Worm (Caenorhabditis elegans): ENCODE results near the gene F11C1.4.

The F11C1.4 gene

DNA sequence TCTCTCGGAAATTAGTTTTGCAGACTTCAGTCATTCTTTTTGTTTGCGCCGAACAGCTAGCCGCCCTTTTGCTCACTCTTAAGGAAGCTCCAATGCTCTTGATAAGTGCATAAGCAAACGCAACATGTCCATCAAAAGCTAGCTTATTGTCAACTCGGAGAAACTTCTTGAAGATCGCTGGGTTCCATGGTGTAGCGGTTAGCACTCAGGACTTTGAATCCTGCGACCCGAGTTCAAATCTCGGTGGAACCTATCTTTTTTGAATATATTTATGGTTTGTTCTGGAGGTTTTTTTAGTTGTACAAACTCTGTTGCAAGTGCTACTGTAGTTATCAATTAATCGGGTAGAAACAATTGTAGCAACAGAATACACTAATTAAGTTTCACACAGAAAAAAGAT lies 39.4 kb upstream of the F11C1.4 start (continued):
- no peak for TF ChIP-seq nhr-111 (GFP tag; optimal IDR thresholded peaks at IDR 0.05)
- TF ChIP-seq daf-16 (GFP tag; optimal IDR thresholded peaks at IDR 0.05) = no peak
- TF ChIP-seq daf-16 (tag; optimal IDR thresholded peaks at IDR 0.05) = peak; percentile 29
- peak; percentile 69; the same call in 1 of the 2 replicates for TF ChIP-seq dmd-8 (GFP tag; IDR thresholded peaks at IDR 0.05)
- TF ChIP-seq mep-1 (tag; optimal IDR thresholded peaks at IDR 0.05) = no peak
- no peak for TF ChIP-seq ZK546.5 (tag; optimal IDR thresholded peaks at IDR 0.05)
- 0 out of 2 replicates have a peak, but pooled peaks have one; percentile 46 for TF ChIP-seq arid-1 (GFP tag; conservative IDR thresholded peaks at IDR 0.05)
- no peak for TF ChIP-seq unc-39 (tag; optimal IDR thresholded peaks at IDR 0.05)
- no peak for TF ChIP-seq Y5F2A.4 (GFP tag; optimal IDR thresholded peaks at IDR 0.05)
- TF ChIP-seq set-16 (GFP tag; IDR thresholded peaks at IDR 0.05) = no peak
- TF ChIP-seq zfp-3 (GFP tag; conservative IDR thresholded peaks at IDR 0.05) = no peak; the same call in 1 of the 2 replicates
- TF ChIP-seq tra-1 (GFP tag; IDR thresholded peaks at IDR 0.05) = no peak
- TF ChIP-seq nhr-41 (GFP tag; IDR thresholded peaks at IDR 0.05) = no peak
- TF ChIP-seq Y105C5A.15 (GFP tag; IDR thresholded peaks at IDR 0.05) = 0 out of 2 replicates have a peak, but pooled peaks have one; percentile 38
- no peak for TF ChIP-seq rbr-2 (tag; optimal IDR thresholded peaks at IDR 0.05)
- no peak for TF ChIP-seq cey-2 (tag; optimal IDR thresholded peaks at IDR 0.05; ENCODE audit: borderline replicate concordance, insufficient read depth)
- no peak for TF ChIP-seq lsy-2 (tag; optimal IDR thresholded peaks at IDR 0.05)
- TF ChIP-seq lin-29 (GFP tag; IDR thresholded peaks at IDR 0.05) = no peak
- no peak for TF ChIP-seq madf-5 (GFP tag; IDR thresholded peaks at IDR 0.05)
- no peak for TF ChIP-seq D1046.2 (GFP tag; IDR thresholded peaks at IDR 0.05)
- TF ChIP-seq spr-1 (tag; optimal IDR thresholded peaks at IDR 0.05) = no peak
- TF ChIP-seq lin-39 (tag; optimal IDR thresholded peaks at IDR 0.05) = no peak
- TF ChIP-seq pqm-1 (tag; optimal IDR thresholded peaks at IDR 0.05) = no peak
- TF ChIP-seq lim-7 (GFP tag; IDR thresholded peaks at IDR 0.05) = peak; percentile 84
- TF ChIP-seq F44E2.7 (GFP tag; IDR thresholded peaks at IDR 0.05) = no peak
- no peak for TF ChIP-seq fos-1 (tag; optimal IDR thresholded peaks at IDR 0.05)
- TF ChIP-seq dve-1 (tag; optimal IDR thresholded peaks at IDR 0.05; ENCODE audit: insufficient read depth) = no peak
- no peak for TF ChIP-seq nhr-102 (tag; optimal IDR thresholded peaks at IDR 0.05)
- no peak for TF ChIP-seq mdt-29 (GFP tag; IDR thresholded peaks at IDR 0.05)
- TF ChIP-seq F26F4.8 (GFP tag; conservative IDR thresholded peaks at IDR 0.05) = 0 out of 2 replicates have a peak, but pooled peaks have one; percentile 33
- TF ChIP-seq nhr-48 (tag; optimal IDR thresholded peaks at IDR 0.05) = no peak
- TF ChIP-seq nhr-237 (tag; optimal IDR thresholded peaks at IDR 0.05) = no peak
- peak; percentile 33 for TF ChIP-seq lin-38 (GFP tag; IDR thresholded peaks at IDR 0.05)
- TF ChIP-seq unc-130 (GFP tag; optimal IDR thresholded peaks at IDR 0.05) = no peak
- TF ChIP-seq ceh-62 (tag; optimal IDR thresholded peaks at IDR 0.05) = no peak
- TF ChIP-seq skn-1 (tag; optimal IDR thresholded peaks at IDR 0.05) = no peak
- TF ChIP-seq Y48G9A.11 (GFP tag; IDR thresholded peaks at IDR 0.05) = 0 out of 2 replicates have a peak, but pooled peaks have one; percentile 11
- no peak for TF ChIP-seq mxl-3 (GFP tag; optimal IDR thresholded peaks at IDR 0.05)
- TF ChIP-seq zip-2 (tag; optimal IDR thresholded peaks at IDR 0.05) = no peak
- no peak for TF ChIP-seq ceh-28 (tag; optimal IDR thresholded peaks at IDR 0.05)
- TF ChIP-seq duxl-1 (tag; optimal IDR thresholded peaks at IDR 0.05; ENCODE audit: poor library complexity) = peak; percentile 9
- no peak for TF ChIP-seq unc-62 (GFP tag; optimal IDR thresholded peaks at IDR 0.05 in 1 of 2)
- no peak for TF ChIP-seq unc-62 (tag; optimal IDR thresholded peaks at IDR 0.05)
- no peak for TF ChIP-seq daf-8 (GFP tag; IDR thresholded peaks at IDR 0.05)
- no peak for TF ChIP-seq nhr-6 (tag; optimal IDR thresholded peaks at IDR 0.05)
- TF ChIP-seq hmg-1.1 (GFP tag; IDR thresholded peaks at IDR 0.05) = no peak
- no peak for TF ChIP-seq T26A8.4 (GFP tag; IDR thresholded peaks at IDR 0.05)
- TF ChIP-seq hif-1 (tag; optimal IDR thresholded peaks at IDR 0.05) = no peak
- peak; percentile 71; the same call in 1 of the 2 replicates for TF ChIP-seq egl-43 (GFP tag; IDR thresholded peaks at IDR 0.05)
- peak; percentile 27 for TF ChIP-seq sdz-12 (GFP tag; optimal IDR thresholded peaks at IDR 0.05)
- no peak for TF ChIP-seq daf-12 (tag; optimal IDR thresholded peaks at IDR 0.05)
- peak; percentile 61 for TF ChIP-seq snpc-1.2 (GFP tag; IDR thresholded peaks at IDR 0.05)
